Worm (Caenorhabditis elegans): ENCODE data around the gene Y53F4A.2.

DNA sequence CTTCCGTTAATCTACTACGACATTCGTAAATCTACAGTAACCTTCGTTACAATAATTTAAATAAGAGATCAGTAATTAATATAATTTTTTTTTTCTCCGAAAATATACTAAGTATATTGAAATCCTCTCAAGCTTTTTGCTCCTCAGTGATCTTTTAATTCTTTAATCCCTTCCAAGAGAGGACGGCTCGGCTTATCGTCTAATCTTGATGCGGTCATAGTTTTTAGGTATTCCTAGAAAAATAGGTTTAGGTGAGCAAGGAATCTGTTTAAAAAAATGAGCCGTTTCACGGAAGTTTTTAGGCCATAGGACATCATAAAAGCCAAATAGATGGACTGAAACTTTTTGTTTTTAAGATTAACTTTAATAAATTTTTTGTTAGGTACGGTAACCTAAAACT, 44.9 kb downstream of the Y53F4A.2 start:
- TF ChIP-seq pha-4 (tag; optimal IDR thresholded peaks at IDR 0.05): no peak
- no peak for TF ChIP-seq tbx-2 (tag; optimal IDR thresholded peaks at IDR 0.05)
- TF ChIP-seq elt-2 (tag; optimal IDR thresholded peaks at IDR 0.05): no peak
- TF ChIP-seq gmeb-2 (tag; optimal IDR thresholded peaks at IDR 0.05): no peak
- TF ChIP-seq pqm-1 (tag; optimal IDR thresholded peaks at IDR 0.05): no peak
- no peak for TF ChIP-seq fkh-10 (GFP tag; optimal IDR thresholded peaks at IDR 0.05)
- no peak for TF ChIP-seq Y22D7AL.16 (tag; optimal IDR thresholded peaks at IDR 0.05)
- TF ChIP-seq hlh-30 (tag; optimal IDR thresholded peaks at IDR 0.05; ENCODE audit: insufficient read depth): no peak
- TF ChIP-seq ceh-48 (tag; optimal IDR thresholded peaks at IDR 0.05): no peak

All from whole organism, late embryonic.